Worm (Caenorhabditis elegans) whole organism, L4 larva: ENCODE measurements around the gene srb-11.

Experiments used
- F10B5.3 ChIP-seq: sonication (generic microtip); optimal IDR thresholded peaks from 2 replicates; lab custom pipeline; 2016; ENCODE audit warnings: mild to moderate bottlenecking, missing genetic modification characterization, missing compliant biosample characterization
- aly-2 ChIP-seq: sonication (generic microtip); optimal IDR thresholded peaks from 2 replicates; lab custom pipeline; 2018; ENCODE audit warnings: missing biosample characterization, missing genetic modification characterization
- ama-1 ChIP-seq: fragments of 150-350 bp; optimal IDR thresholded peaks from 2 replicates; lab custom pipeline; 2014; ENCODE audit warnings: inconsistent platforms, mixed read lengths
- dve-1 ChIP-seq: sonication (generic microtip); optimal IDR thresholded peaks from 2 replicates; lab custom pipeline; 2017; ENCODE audit warnings: antibody characterized with exemption, mild to moderate bottlenecking, missing genetic modification characterization, missing compliant biosample characterization; ENCODE audit not compliant: insufficient read depth
- lin-15B ChIP-seq: fragments of 150-350 bp; sonication (generic microtip); optimal IDR thresholded peaks from 3 replicates; lab custom pipeline; 2014; ENCODE audit warnings: missing biosample characterization, missing genetic modification characterization
- lin-39 ChIP-seq: fragments of 150-350 bp; optimal IDR thresholded peaks from 2 replicates; lab custom pipeline; 2014; ENCODE audit warnings: missing biosample characterization, missing genetic modification reagents, missing genetic modification characterization
- mdl-1 ChIP-seq, 2 experiments: fragments of 150-350 bp in 1 of 2; sonication (generic microtip) in 1 of 2; optimal IDR thresholded peaks; 2 replicates each; lab custom pipeline; 2014 to 2017; ENCODE audit warnings: missing biosample characterization in 2 of 2, missing genetic modification characterization in 2 of 2
- nhr-237 ChIP-seq: sonication (generic microtip); optimal IDR thresholded peaks from 2 replicates; lab custom pipeline; 2017; ENCODE audit warnings: missing biosample characterization, missing genetic modification characterization
- nhr-41 ChIP-seq: fragments of 200-800 bp; sonication (Bioruptor generic); IDR thresholded peaks from 2 replicates; pipeline ENCODE4 v1.3.6; 2022; ENCODE audit warnings: missing genetic modification reagents, missing genetic modification characterization, missing compliant biosample characterization
- saeg-2 ChIP-seq: fragments of 200-800 bp; sonication (Bioruptor generic); IDR thresholded peaks from 2 replicates; pipeline ENCODE4 v1.3.6; 2022; ENCODE audit warnings: missing genetic modification reagents, missing genetic modification characterization, missing compliant biosample characterization
- zag-1 ChIP-seq: fragments of 150-350 bp; optimal IDR thresholded peaks from 2 replicates; lab custom pipeline; 2014; ENCODE audit warnings: missing biosample characterization, missing genetic modification characterization

DNA sequence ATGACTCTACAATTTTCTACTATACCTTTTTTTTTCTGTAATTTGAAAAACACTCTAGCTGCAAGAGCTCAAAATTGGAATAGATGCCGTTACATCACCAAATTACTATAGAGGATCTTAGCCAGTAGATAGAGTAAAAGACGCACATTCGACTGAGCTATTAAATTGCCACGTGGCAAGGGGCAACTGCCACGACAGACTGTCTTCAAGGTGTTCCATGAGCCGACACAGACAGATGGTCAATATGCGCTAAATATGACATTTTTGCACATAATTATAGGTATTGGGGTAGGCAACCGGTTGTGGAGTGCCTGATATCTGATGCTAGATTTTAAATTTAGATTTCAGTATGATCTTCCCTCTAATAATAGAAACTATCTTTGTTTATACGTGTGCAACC lies 13.3 kb downstream of the srb-11 start:
- no peak for TF ChIP-seq zag-1 (tag; lab: Kevin White, UChicago)
- no peak for TF ChIP-seq lin-39
- no peak for TF ChIP-seq dve-1 (tag; lab: Kevin White, UChicago)
- no peak for TF ChIP-seq lin-15B (tag; lab: Kevin White, UChicago)
- no peak for TF ChIP-seq nhr-41
- no peak for TF ChIP-seq saeg-2 (GFP tag; lab: Robert Waterston, UW)
- TF ChIP-seq ama-1 (lab: Kevin White, UChicago): no peak
- TF ChIP-seq aly-2: no peak
- TF ChIP-seq F10B5.3 (tag; lab: Kevin White, UChicago): no peak
- no peak for TF ChIP-seq nhr-237 (tag; lab: Kevin White, UChicago)
- no peak for TF ChIP-seq mdl-1 (tag; optimal IDR thresholded peaks at IDR 0.05; lab: Kevin White, UChicago)
